Worm (Caenorhabditis elegans) whole organism, midembryonic: ENCODE results near the gene Y55B1AR.2.

ENCODE experiments used
- T22C8.4 ChIP-seq: fragments of 200-800 bp; sonication (Bioruptor generic); IDR thresholded peaks from 2 replicates; pipeline ENCODE4 v1.3.6; 2022; ENCODE audit warnings: missing genetic modification characterization, missing compliant biosample characterization
- cog-1 ChIP-seq: sonication (generic microtip); optimal IDR thresholded peaks from 2 replicates; lab custom pipeline; 2016; ENCODE audit warnings: missing genetic modification characterization, missing compliant biosample characterization
- flt-1 ChIP-seq: fragments of 200-800 bp; sonication (Bioruptor generic); IDR thresholded peaks from 2 replicates; pipeline ENCODE4 v1.3.6; 2022; ENCODE audit warnings: missing genetic modification characterization, missing compliant biosample characterization
- klf-2 ChIP-seq: fragments of 200-800 bp; sonication (Bioruptor generic); conservative IDR thresholded peaks from 2 replicates; pipeline ENCODE4 v1.3.6; 2022; ENCODE audit warnings: missing genetic modification reagents, missing genetic modification characterization, missing compliant biosample characterization
- med-1 ChIP-seq: sonication (generic microtip); optimal IDR thresholded peaks from 2 replicates; lab custom pipeline; 2017; ENCODE audit warnings: missing genetic modification characterization, mild to moderate bottlenecking, missing compliant biosample characterization, antibody characterized with exemption, missing genetic modification reagents; ENCODE audit not compliant: insufficient read depth
- ref-1 ChIP-seq: fragments of 200-800 bp; sonication (Bioruptor generic); conservative IDR thresholded peaks from 2 replicates; pipeline ENCODE4 v1.3.6; 2022; ENCODE audit warnings: missing genetic modification reagents, missing genetic modification characterization, missing compliant biosample characterization
- tab-1 ChIP-seq: fragments of 200-800 bp; sonication (Bioruptor generic); IDR thresholded peaks from 2 replicates; pipeline ENCODE4 v1.3.6; 2022; ENCODE audit warnings: missing genetic modification characterization, missing compliant biosample characterization
- ztf-23 ChIP-seq: fragments of 200-800 bp; sonication (Bioruptor generic); IDR thresholded peaks from 2 replicates; pipeline ENCODE4 v1.3.6; 2022; ENCODE audit warnings: missing genetic modification reagents, missing genetic modification characterization, missing compliant biosample characterization
- ztf-29 ChIP-seq: fragments of 200-800 bp; sonication (Bioruptor generic); IDR thresholded peaks from 2 replicates; pipeline ENCODE4 v1.3.6; 2022; ENCODE audit warnings: missing genetic modification reagents, missing genetic modification characterization, missing compliant biosample characterization

Gene Y55B1AR.2

ce11 chrIII:598687-599086 lies at the start of gene Y55B1AR.2:
Y55B1AR.2 (minus strand) TSS chrIII:598787.
- TF ChIP-seq med-1 (GFP tag; lab: Kevin White, UChicago) (no peak), ref-1 (GFP tag; lab: Robert Waterston, UW) (no peak), tab-1 (GFP tag; lab: Robert Waterston, UW) (no peak), cog-1 (tag; lab: Kevin White, UChicago) (no peak), flt-1 (GFP tag; lab: Robert Waterston, UW) (no peak), T22C8.4 (GFP tag; lab: Robert Waterston, UW) (no peak), klf-2 (no peak), ztf-29 (GFP tag; lab: Robert Waterston, UW) (no peak), ztf-23 (GFP tag; lab: Robert Waterston, UW) (no peak)

ce11 chrIII:647248-647647 lies 48.7 kb upstream of the Y55B1AR.2 start:
- TF ChIP-seq T22C8.4 (GFP tag; lab: Robert Waterston, UW) (no peak), ztf-29 (GFP tag; lab: Robert Waterston, UW) (no peak), ref-1 (GFP tag; lab: Robert Waterston, UW) (no peak), klf-2 (no peak), med-1 (GFP tag; lab: Kevin White, UChicago) (no peak), ztf-23 (GFP tag; lab: Robert Waterston, UW) (no peak), tab-1 (GFP tag; lab: Robert Waterston, UW) (no peak), cog-1 (tag; lab: Kevin White, UChicago) (no peak), flt-1 (GFP tag; lab: Robert Waterston, UW) (no peak)

ce11 chrIII:646454-646853 lies 47.9 kb upstream of the Y55B1AR.2 start, which contains the start of gene orai-1:
orai-1 (plus strand) TSS chrIII:646754.
- TF ChIP-seq cog-1 (tag; lab: Kevin White, UChicago) = no peak
- no peak for TF ChIP-seq T22C8.4 (GFP tag; lab: Robert Waterston, UW)
- TF ChIP-seq tab-1 (GFP tag; lab: Robert Waterston, UW) = no peak
- no peak for TF ChIP-seq ztf-23 (GFP tag; lab: Robert Waterston, UW)
- TF ChIP-seq med-1 (GFP tag; lab: Kevin White, UChicago) = no peak
- no peak for TF ChIP-seq klf-2
- no peak for TF ChIP-seq flt-1 (GFP tag; lab: Robert Waterston, UW)
- TF ChIP-seq ref-1 (GFP tag; lab: Robert Waterston, UW) = no peak

ce11 chrIII:644660-645059 lies 46.1 kb upstream of the Y55B1AR.2 start:
- TF ChIP-seq med-1 (GFP tag; lab: Kevin White, UChicago) (no peak), ztf-29 (GFP tag; lab: Robert Waterston, UW) (no peak), ref-1 (GFP tag; lab: Robert Waterston, UW) (no peak), klf-2 (no peak), cog-1 (tag; lab: Kevin White, UChicago) (no peak), tab-1 (GFP tag; lab: Robert Waterston, UW) (no peak), flt-1 (GFP tag; lab: Robert Waterston, UW) (no peak), T22C8.4 (GFP tag; lab: Robert Waterston, UW) (no peak), ztf-23 (GFP tag; lab: Robert Waterston, UW) (no peak)

DNA sequence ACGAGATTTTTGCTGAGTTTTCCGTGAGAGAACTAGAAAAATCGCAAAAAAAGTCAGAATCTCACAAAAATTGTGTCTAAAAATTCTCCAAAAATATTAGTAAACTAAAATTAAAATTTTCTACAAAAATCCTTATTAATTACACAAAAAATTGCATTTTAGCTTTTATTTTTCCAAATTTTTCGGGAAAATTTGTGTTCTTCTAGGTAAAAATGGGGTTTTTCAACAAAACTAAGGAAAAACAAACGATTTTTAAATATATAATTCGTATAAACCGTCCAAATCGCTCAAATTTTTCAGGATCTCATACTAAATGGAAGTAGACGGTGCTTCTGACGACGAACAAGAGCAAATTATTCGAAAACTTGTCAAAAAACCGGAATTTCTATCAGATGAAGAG lies 43.2 kb upstream of the Y55B1AR.2 start, which contains the start of gene W06E11.1:
Gene W06E11.1, plus strand, starts transcription at position 301 of the 400 bp plus-strand sequence.
- no peak for TF ChIP-seq T22C8.4 (GFP tag; lab: Robert Waterston, UW)
- no peak for TF ChIP-seq ztf-29 (GFP tag; lab: Robert Waterston, UW)
- no peak for TF ChIP-seq tab-1 (GFP tag; lab: Robert Waterston, UW)
- no peak for TF ChIP-seq klf-2
- TF ChIP-seq med-1 (GFP tag; lab: Kevin White, UChicago) = no peak
- TF ChIP-seq cog-1 (tag; lab: Kevin White, UChicago) = no peak
- TF ChIP-seq ref-1 (GFP tag; lab: Robert Waterston, UW) = no peak
- no peak for TF ChIP-seq ztf-23 (GFP tag; lab: Robert Waterston, UW)
- no peak for TF ChIP-seq flt-1 (GFP tag; lab: Robert Waterston, UW)

DNA sequence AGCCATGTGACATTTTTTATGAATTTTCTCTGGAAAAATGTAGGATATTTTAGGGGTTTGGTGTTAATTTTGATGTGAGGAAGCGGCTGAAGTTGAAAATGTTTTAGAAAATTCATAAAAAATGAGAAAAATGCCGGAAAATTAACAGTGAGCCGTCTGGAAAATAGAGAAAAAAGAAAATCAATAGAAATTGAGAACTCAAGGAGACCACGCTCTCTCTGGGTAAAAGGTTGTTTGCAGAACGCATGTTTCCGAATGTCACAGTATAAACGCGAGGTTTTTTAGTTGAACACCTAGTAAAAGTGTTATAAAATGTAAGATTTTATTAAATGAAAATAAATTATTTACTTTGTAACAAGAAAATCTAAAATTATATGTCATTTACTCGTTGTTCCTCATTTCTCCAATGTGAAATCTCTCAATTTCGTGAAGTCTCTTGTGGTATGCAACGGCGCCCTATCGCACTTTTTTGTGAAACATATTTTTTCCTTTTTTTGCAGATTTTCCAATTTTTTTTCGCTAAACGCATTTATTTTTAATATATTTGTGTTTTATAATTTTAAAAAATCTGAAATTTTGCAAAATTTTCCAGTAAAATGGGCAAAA lies 41.7 kb upstream of the Y55B1AR.2 start, which contains the start of the genes tag-266 and tag-267:
Gene tag-266, minus strand, starts transcription at position 29 of the 606 bp plus-strand sequence.
Gene tag-267, plus strand, starts transcription at position 593 of the 606 bp plus-strand sequence.
- no peak for TF ChIP-seq tab-1 (GFP tag; lab: Robert Waterston, UW)
- TF ChIP-seq ztf-29 (GFP tag; lab: Robert Waterston, UW) = no peak
- TF ChIP-seq T22C8.4 (GFP tag; lab: Robert Waterston, UW) = peak; percentile 57; the same call in 1 of the 2 replicates
- TF ChIP-seq ztf-23 (GFP tag; lab: Robert Waterston, UW) = peak; percentile 81
- peak; percentile 74 for TF ChIP-seq klf-2
- no peak for TF ChIP-seq med-1 (GFP tag; lab: Kevin White, UChicago)
- peak; percentile 94 for TF ChIP-seq cog-1 (tag; lab: Kevin White, UChicago)
- no peak for TF ChIP-seq ref-1 (GFP tag; lab: Robert Waterston, UW)
- TF ChIP-seq flt-1 (GFP tag; lab: Robert Waterston, UW) = peak; percentile 81; the same call in 1 of the 2 replicates

DNA sequence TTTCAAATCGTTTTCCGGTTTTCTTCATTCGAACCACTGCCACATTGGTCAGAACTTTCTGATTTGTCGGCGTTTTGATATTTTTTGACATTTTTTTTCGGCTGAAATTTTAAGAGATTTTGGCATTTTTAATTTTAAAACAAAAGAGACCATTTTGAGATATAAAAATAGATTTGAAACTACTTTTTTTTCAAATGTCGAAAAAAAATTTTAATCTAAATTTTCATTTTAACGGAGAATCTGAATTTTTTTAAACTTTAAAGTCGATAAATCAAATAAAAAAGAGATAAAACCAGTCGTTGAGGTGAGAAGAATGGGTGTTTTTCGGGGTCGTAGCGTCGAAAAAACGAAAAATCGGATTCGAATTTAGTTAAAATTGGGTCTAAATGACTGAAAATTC lies 39.7 kb upstream of the Y55B1AR.2 start, which contains the start of gene sbds-1:
Gene sbds-1, minus strand, starts transcription at position 101 of the 400 bp plus-strand sequence.
- TF ChIP-seq med-1 (GFP tag; lab: Kevin White, UChicago) = no peak
- TF ChIP-seq klf-2 = no peak
- no peak for TF ChIP-seq T22C8.4 (GFP tag; lab: Robert Waterston, UW)
- TF ChIP-seq ref-1 (GFP tag; lab: Robert Waterston, UW) = no peak
- no peak for TF ChIP-seq cog-1 (tag; lab: Kevin White, UChicago)
- TF ChIP-seq flt-1 (GFP tag; lab: Robert Waterston, UW) = no peak
- no peak for TF ChIP-seq ztf-23 (GFP tag; lab: Robert Waterston, UW)
- TF ChIP-seq tab-1 (GFP tag; lab: Robert Waterston, UW) = no peak
- TF ChIP-seq ztf-29 (GFP tag; lab: Robert Waterston, UW) = no peak

- TF ChIP-seq flt-1 (GFP tag; lab: Robert Waterston, UW) (no peak), klf-2 (no peak), med-1 (GFP tag; lab: Kevin White, UChicago) (no peak), ztf-29 (GFP tag; lab: Robert Waterston, UW) (no peak), ref-1 (GFP tag; lab: Robert Waterston, UW) (no peak), T22C8.4 (GFP tag; lab: Robert Waterston, UW) (no peak), cog-1 (tag; lab: Kevin White, UChicago) (no peak), tab-1 (GFP tag; lab: Robert Waterston, UW) (no peak)
Measured at ce11 chrIII:636067-636466, 37.5 kb upstream of the Y55B1AR.2 start, which contains the start of gene T19C3.7. T19C3.7 (minus strand) TSS chrIII:636167.
